Worm (Caenorhabditis elegans) whole organism, early embryonic: ENCODE measurements around the gene ehbp-1.

Source experiments
- B0310.2 ChIP-seq: sonication (generic microtip); optimal IDR thresholded peaks from 2 replicates; lab custom pipeline; 2016; ENCODE audit warnings: mild to moderate bottlenecking, missing genetic modification characterization, missing compliant biosample characterization
- F13C5.2 ChIP-seq: sonication (generic microtip); optimal IDR thresholded peaks from 2 replicates; lab custom pipeline; 2017; ENCODE audit warnings: mild to moderate bottlenecking, missing genetic modification characterization, inconsistent platforms, missing compliant biosample characterization
- aly-1 ChIP-seq: sonication (generic microtip); optimal IDR thresholded peaks from 2 replicates; lab custom pipeline; 2016; ENCODE audit warnings: missing genetic modification characterization, missing compliant biosample characterization
- ama-1 ChIP-seq: fragments of 150-350 bp; optimal IDR thresholded peaks from 2 replicates; lab custom pipeline; 2014
- ceh-13 ChIP-seq: fragments of 200-800 bp; sonication (Bioruptor generic); optimal IDR thresholded peaks from 2 replicates; lab custom pipeline; 2018; ENCODE audit warnings: mild to moderate bottlenecking, missing genetic modification characterization, missing compliant biosample characterization
- ceh-36 ChIP-seq: sonication (generic microtip); optimal IDR thresholded peaks from 2 replicates; lab custom pipeline; 2016; ENCODE audit warnings: missing genetic modification characterization, inconsistent platforms, missing compliant biosample characterization
- ets-7 ChIP-seq: sonication (generic microtip); optimal IDR thresholded peaks from 2 replicates; lab custom pipeline; 2016; ENCODE audit warnings: missing genotype, missing genetic modification characterization, missing compliant biosample characterization
- flt-1 ChIP-seq: fragments of 200-800 bp; sonication (Bioruptor generic); IDR thresholded peaks from 2 replicates; pipeline ENCODE4 v1.3.6; 2022; ENCODE audit warnings: missing genetic modification characterization, missing compliant biosample characterization
- hmg-4 ChIP-seq: fragments of 200-800 bp; sonication (Bioruptor generic); optimal IDR thresholded peaks from 2 replicates; lab custom pipeline; 2018; ENCODE audit warnings: mild to moderate bottlenecking, missing genetic modification characterization, missing compliant biosample characterization
- hnd-1 ChIP-seq: sonication (generic microtip); optimal IDR thresholded peaks from 2 replicates; lab custom pipeline; 2016; ENCODE audit warnings: missing genetic modification characterization, missing compliant biosample characterization
- pes-1 ChIP-seq: fragments of 200-800 bp; sonication (Bioruptor generic); IDR thresholded peaks from 2 replicates; pipeline ENCODE4 v1.3.6; 2022; ENCODE audit warnings: missing genetic modification reagents, missing genetic modification characterization, missing compliant biosample characterization
- scrt-1 ChIP-seq: fragments of 200-800 bp; sonication (Bioruptor generic); IDR thresholded peaks from 2 replicates; pipeline ENCODE4 v1.3.6; 2022; ENCODE audit warnings: missing genetic modification characterization, missing compliant biosample characterization
- sea-1 ChIP-seq: fragments of 200-800 bp; sonication (Bioruptor generic); conservative IDR thresholded peaks from 2 replicates; pipeline ENCODE4 v1.3.6; 2022; ENCODE audit warnings: missing genetic modification characterization, missing compliant biosample characterization
- tbx-11 ChIP-seq: fragments of 200-800 bp; sonication (Bioruptor generic); IDR thresholded peaks from 2 replicates; pipeline ENCODE4 v1.3.6; 2022; ENCODE audit warnings: missing genetic modification characterization, missing compliant biosample characterization
- tbx-37 ChIP-seq: fragments of 200-800 bp; sonication (Bioruptor generic); conservative IDR thresholded peaks from 2 replicates; pipeline ENCODE4 v1.3.6; 2022; ENCODE audit warnings: missing genetic modification reagents, missing genetic modification characterization, missing compliant biosample characterization
- tra-4 ChIP-seq: sonication (generic microtip); optimal IDR thresholded peaks from 2 replicates; lab custom pipeline; 2017; ENCODE audit warnings: missing genetic modification characterization, missing compliant biosample characterization

The ehbp-1 gene

DNA sequence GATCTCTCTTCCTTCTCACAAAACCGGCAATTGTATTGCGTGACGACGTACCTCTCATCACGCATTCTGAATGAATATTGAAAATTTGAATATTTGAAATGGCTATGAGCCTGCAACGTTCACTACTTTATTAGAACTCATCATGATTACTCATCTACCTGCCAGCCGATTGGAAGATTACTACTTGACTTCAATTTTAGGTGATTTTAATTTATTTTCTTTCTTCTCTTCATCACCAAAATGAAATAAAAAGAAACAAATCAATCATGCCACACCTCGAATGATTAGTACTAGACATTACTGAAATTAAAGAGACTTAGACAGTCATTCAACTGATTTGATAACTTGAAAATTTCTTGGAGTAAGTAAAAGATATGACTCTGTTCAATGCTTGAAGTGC is 33.8 kb downstream of the ehbp-1 start:
- no peak for TF ChIP-seq ets-7 (tag; lab: Kevin White, UChicago)
- TF ChIP-seq hmg-4, result no peak
- no peak for TF ChIP-seq ceh-36 (tag; lab: Kevin White, UChicago)
- no peak for TF ChIP-seq scrt-1
- TF ChIP-seq pes-1 (GFP tag; lab: Robert Waterston, UW), result no peak
- TF ChIP-seq tbx-37 (GFP tag; lab: Robert Waterston, UW), result no peak
- TF ChIP-seq hnd-1, result no peak
- no peak for TF ChIP-seq tbx-11 (GFP tag; lab: Robert Waterston, UW)
- TF ChIP-seq F13C5.2 (tag; lab: Kevin White, UChicago), result no peak
- TF ChIP-seq flt-1 (GFP tag; lab: Robert Waterston, UW), result no peak

ce11 chrV:9587619-9588018 is 37.2 kb downstream of the ehbp-1 start:
- TF ChIP-seq ama-1 (no peak), hmg-4 (no peak), tbx-37 (GFP tag; lab: Robert Waterston, UW) (no peak), aly-1 (tag; lab: Kevin White, UChicago) (no peak), ceh-13 (GFP tag; lab: Kevin White, UChicago) (no peak)

DNA sequence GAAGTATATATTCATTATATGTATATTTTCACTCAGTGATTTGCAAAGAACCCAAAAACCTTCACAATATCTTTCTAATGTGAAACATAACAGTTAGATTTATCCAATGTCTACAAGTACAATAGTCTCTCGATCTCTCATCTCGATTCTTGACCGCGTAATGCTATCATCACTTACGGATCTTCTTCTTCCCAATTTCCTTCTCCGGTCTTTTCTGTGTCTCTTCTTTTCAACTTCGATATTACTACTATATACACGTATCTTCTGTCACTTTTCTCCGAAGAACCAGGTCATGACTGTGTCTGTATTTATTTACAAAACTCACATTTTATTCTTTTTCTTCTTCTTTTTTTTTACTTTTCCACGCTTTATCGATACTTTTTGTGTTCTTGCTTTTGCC is 38.1 kb downstream of the ehbp-1 start:
- no peak for TF ChIP-seq aly-1 (tag; lab: Kevin White, UChicago)
- TF ChIP-seq scrt-1, result no peak
- TF ChIP-seq tbx-11 (GFP tag; lab: Robert Waterston, UW), result no peak
- TF ChIP-seq tra-4 (tag; lab: Kevin White, UChicago), result no peak
- no peak for TF ChIP-seq hmg-4
- no peak for TF ChIP-seq sea-1 (GFP tag; lab: Robert Waterston, UW)
- no peak for TF ChIP-seq pes-1 (GFP tag; lab: Robert Waterston, UW)

DNA sequence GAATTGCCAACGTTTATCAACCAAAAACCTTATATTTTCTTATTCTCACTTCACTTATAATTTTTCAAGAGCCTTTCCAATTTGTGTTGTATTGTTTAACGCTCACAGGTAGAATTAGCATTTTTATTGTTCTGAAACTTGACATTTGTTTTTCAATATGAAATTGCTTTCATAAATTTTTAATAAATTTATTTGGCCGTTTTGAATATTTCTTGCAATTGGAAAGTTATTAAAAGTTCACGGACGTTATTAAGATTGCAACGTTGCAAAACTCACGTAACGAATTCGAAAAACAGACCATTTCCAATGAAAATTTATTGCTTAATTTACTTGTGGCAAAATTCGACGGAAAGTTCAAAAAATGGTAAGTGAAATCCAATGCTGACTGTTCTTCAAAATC is 39.9 kb downstream of the ehbp-1 start, which contains the start of gene K09G1.2:
TSS of gene K09G1.2 (plus strand) at position 301 of the 400 bp plus-strand sequence.
- TF ChIP-seq flt-1 (GFP tag; lab: Robert Waterston, UW) (no peak), scrt-1 (no peak), tbx-37 (GFP tag; lab: Robert Waterston, UW) (no peak), aly-1 (tag; lab: Kevin White, UChicago) (no peak), B0310.2 (tag; lab: Kevin White, UChicago) (no peak)

DNA sequence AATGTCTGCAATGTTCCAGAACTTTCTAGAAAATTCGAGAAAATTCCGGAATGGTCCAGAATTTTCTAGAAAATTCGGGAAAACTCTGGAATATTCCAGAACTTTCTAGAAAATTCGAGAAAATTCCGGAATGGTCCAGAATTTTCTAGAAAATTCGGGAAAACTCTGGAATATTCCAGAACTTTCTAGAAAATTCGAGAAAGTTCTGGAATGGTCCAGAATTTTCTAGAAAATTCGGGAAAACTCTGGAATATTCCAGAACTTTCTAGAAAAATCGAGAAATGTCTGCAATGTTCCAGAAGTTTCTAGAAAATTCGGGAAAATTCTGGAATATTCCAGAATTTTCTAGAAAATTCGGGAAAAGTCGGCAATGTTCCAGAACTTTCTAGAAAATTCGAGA is 53.0 kb downstream of the ehbp-1 start:
- TF ChIP-seq pes-1 (GFP tag; lab: Robert Waterston, UW), result 0 out of 2 replicates have a peak, but pooled peaks have one; percentile 47
